Worm (Caenorhabditis elegans) whole organism, late embryonic: ENCODE data around the gene K08C7.6.

Source experiments
- nhr-11 ChIP-seq: fragments of 150-350 bp; optimal IDR thresholded peaks from 2 replicates; lab custom pipeline; 2014; ENCODE audit warnings: missing biosample characterization, missing genetic modification characterization
- npax-4 ChIP-seq: sonication (generic microtip); optimal IDR thresholded peaks from 2 replicates; lab custom pipeline; 2016; ENCODE audit warnings: missing genetic modification characterization, missing compliant biosample characterization
- pax-1 ChIP-seq: fragments of 150-350 bp; optimal IDR thresholded peaks from 2 replicates; lab custom pipeline; 2014; ENCODE audit warnings: missing biosample characterization, missing genetic modification characterization

DNA sequence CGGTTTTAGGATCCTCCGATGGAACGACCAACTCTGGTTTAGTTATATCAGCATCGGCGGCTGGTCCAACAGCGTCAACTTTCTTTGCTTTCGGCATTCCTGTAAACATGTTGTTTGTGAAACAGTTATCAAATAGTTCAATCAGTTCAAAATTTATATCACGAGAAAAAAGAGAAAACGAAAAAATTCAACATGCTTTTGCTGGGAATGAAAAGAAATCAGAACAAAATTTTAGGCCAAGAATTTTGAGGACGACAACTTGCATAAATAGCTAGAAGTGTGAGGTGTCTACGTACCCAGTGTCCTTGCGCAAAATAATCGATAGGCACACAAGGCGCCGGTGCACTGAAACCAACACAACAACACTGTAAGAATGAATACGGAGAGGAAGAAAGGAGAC lies 5.3 kb downstream of the K08C7.6 start, which contains the start of gene K08C7.4:
- TF ChIP-seq nhr-11 (tag; lab: Kevin White, UChicago), result no peak
- TF ChIP-seq npax-4 (tag; lab: Kevin White, UChicago), result no peak
- TF ChIP-seq pax-1 (tag; lab: Kevin White, UChicago), result no peak
